Worm (Caenorhabditis elegans) whole organism, L1 larva: ENCODE results near the gene grl-5.

Source experiments
- C04F5.9 ChIP-seq: sonication (generic microtip); optimal IDR thresholded peaks from 2 replicates; lab custom pipeline; 2016; ENCODE audit warnings: missing genetic modification characterization, missing compliant biosample characterization
- F16B12.6 ChIP-seq: fragments of 150-350 bp; optimal IDR thresholded peaks from 2 replicates; lab custom pipeline; 2014; ENCODE audit warnings: missing biosample characterization, missing genetic modification characterization
- ama-1 ChIP-seq: fragments of 150-350 bp; optimal IDR thresholded peaks from 2 replicates; lab custom pipeline; 2014
- ceh-63 ChIP-seq: fragments of 200-800 bp; sonication (Bioruptor generic); optimal IDR thresholded peaks from 2 replicates; lab custom pipeline; 2018; ENCODE audit warnings: mild to moderate bottlenecking, missing genetic modification characterization, missing compliant biosample characterization
- ceh-8 ChIP-seq: fragments of 200-800 bp; sonication (Bioruptor generic); optimal IDR thresholded peaks from 2 replicates; lab custom pipeline; 2018; ENCODE audit warnings: mild to moderate bottlenecking, missing genetic modification characterization, moderate library complexity, missing compliant biosample characterization
- ceh-82 ChIP-seq, 3 experiments: fragments of 150-350 bp in 1 of 3; sonication (generic microtip) in 2 of 3; optimal IDR thresholded peaks; 2 replicates each; lab custom pipeline; 2014 to 2017; ENCODE audit warnings: missing biosample characterization in 3 of 3, missing genetic modification characterization in 3 of 3
- ceh-90 ChIP-seq: sonication (generic microtip); optimal IDR thresholded peaks from 2 replicates; lab custom pipeline; 2016; ENCODE audit warnings: missing genetic modification characterization, missing compliant biosample characterization
- ces-1 ChIP-seq: fragments of 150-350 bp; optimal IDR thresholded peaks from 2 replicates; lab custom pipeline; 2014; ENCODE audit warnings: missing biosample characterization, missing genetic modification reagents, missing genetic modification characterization
- dsc-1 ChIP-seq: sonication (generic microtip); optimal IDR thresholded peaks from 2 replicates; lab custom pipeline; 2016; ENCODE audit warnings: mild to moderate bottlenecking, missing genetic modification characterization, missing compliant biosample characterization
- efl-1 ChIP-seq, 4 experiments: fragments of 150-350 bp; optimal IDR thresholded peaks in 3 of 4; peaks in 1 of 4; 1 replicate in 1 of 4; 2 replicates in 3 of 4; lab custom pipeline; 2014; ENCODE audit warnings: missing biosample characterization in 2 of 4, missing genetic modification characterization in 2 of 4, missing genetic modification reagents in 2 of 4
- egl-13 ChIP-seq: sonication (generic microtip); optimal IDR thresholded peaks from 2 replicates; lab custom pipeline; 2016; ENCODE audit warnings: missing genotype, missing genetic modification reagents, missing genetic modification characterization, missing compliant biosample characterization
- egl-27 ChIP-seq, 2 experiments: fragments of 150-350 bp in 1 of 2; sonication (generic microtip); optimal IDR thresholded peaks; 3 replicates each; lab custom pipeline; 2017 to 2018; ENCODE audit warnings: missing biosample characterization in 2 of 2, missing genetic modification characterization in 2 of 2, missing genetic modification reagents in 2 of 2
- elt-2 ChIP-seq: sonication (generic microtip); optimal IDR thresholded peaks from 2 replicates; lab custom pipeline; 2016; ENCODE audit warnings: missing genetic modification characterization, mild to moderate bottlenecking, inconsistent platforms, missing compliant biosample characterization, missing genetic modification reagents
- elt-3 ChIP-seq, 6 experiments: fragments of 150-350 bp in 1 of 6; sonication (generic microtip); optimal IDR thresholded peaks; 2 replicates each; lab custom pipeline; 2017 to 2018; ENCODE audit warnings: missing biosample characterization in 6 of 6, missing genetic modification characterization in 6 of 6, inconsistent platforms in 1 of 6
- fkh-10 ChIP-seq: sonication (generic microtip); optimal IDR thresholded peaks from 2 replicates; lab custom pipeline; 2017; ENCODE audit warnings: missing biosample characterization, missing genetic modification reagents, missing genetic modification characterization
- fkh-4 ChIP-seq: sonication (generic microtip); optimal IDR thresholded peaks from 2 replicates; lab custom pipeline; 2016; ENCODE audit warnings: missing compliant biosample characterization, missing genetic modification characterization, borderline replicate concordance
- fkh-8 ChIP-seq: sonication (generic microtip); optimal IDR thresholded peaks from 2 replicates; lab custom pipeline; 2016; ENCODE audit warnings: mild to moderate bottlenecking, missing genetic modification characterization, missing compliant biosample characterization
- grh-1 ChIP-seq: fragments of 200-800 bp; sonication (Bioruptor generic); IDR thresholded peaks from 2 replicates; pipeline ENCODE4 v1.3.6; 2022; ENCODE audit warnings: missing genetic modification reagents, missing genetic modification characterization, missing compliant biosample characterization
- hlh-4 ChIP-seq: sonication (generic microtip); optimal IDR thresholded peaks from 2 replicates; lab custom pipeline; 2016; ENCODE audit warnings: mild to moderate bottlenecking, missing genetic modification characterization, missing compliant biosample characterization
- hpl-2 ChIP-seq: fragments of 150-350 bp; optimal IDR thresholded peaks from 2 replicates; lab custom pipeline; 2014; ENCODE audit warnings: missing biosample characterization, missing genetic modification reagents, missing genetic modification characterization
- lin-13 ChIP-seq: fragments of 150-350 bp; optimal IDR thresholded peaks from 2 replicates; lab custom pipeline; 2014; ENCODE audit warnings: missing biosample characterization, missing genetic modification reagents, missing genetic modification characterization
- mdl-1 ChIP-seq, 2 experiments: fragments of 150-350 bp; optimal IDR thresholded peaks; 2 replicates each; lab custom pipeline; 2014 to 2017; ENCODE audit warnings: missing biosample characterization in 2 of 2, missing genetic modification characterization in 2 of 2, inconsistent platforms in 1 of 2
- nhr-11 ChIP-seq: fragments of 150-350 bp; optimal IDR thresholded peaks from 2 replicates; lab custom pipeline; 2014; ENCODE audit warnings: missing biosample characterization, missing genetic modification characterization
- nhr-28 ChIP-seq: fragments of 150-350 bp; optimal IDR thresholded peaks from 2 replicates; lab custom pipeline; 2014; ENCODE audit warnings: missing biosample characterization, missing genetic modification characterization
- nhr-47 ChIP-seq: sonication (generic microtip); optimal IDR thresholded peaks from 2 replicates; lab custom pipeline; 2016; ENCODE audit warnings: mild to moderate bottlenecking, missing genetic modification characterization, moderate library complexity, missing compliant biosample characterization
- nhr-90 ChIP-seq: sonication (generic microtip); optimal IDR thresholded peaks from 2 replicates; lab custom pipeline; 2016; ENCODE audit warnings: mild to moderate bottlenecking, missing genetic modification characterization, missing compliant biosample characterization; ENCODE audit not compliant: poor library complexity
- pag-3 ChIP-seq: sonication (generic microtip); optimal IDR thresholded peaks from 2 replicates; lab custom pipeline; 2017; ENCODE audit warnings: missing genetic modification characterization, mild to moderate bottlenecking, missing compliant biosample characterization, antibody characterized with exemption, borderline replicate concordance; ENCODE audit not compliant: insufficient read depth
- pqm-1 ChIP-seq: sonication (generic microtip); optimal IDR thresholded peaks from 3 replicates; lab custom pipeline; 2017; ENCODE audit warnings: missing biosample characterization, missing genetic modification characterization
- snpc-4 ChIP-seq: fragments of 150-350 bp; optimal IDR thresholded peaks from 2 replicates; lab custom pipeline; 2014; ENCODE audit warnings: missing biosample characterization, missing genetic modification characterization
- sptf-1 ChIP-seq: fragments of 150-350 bp; optimal IDR thresholded peaks from 2 replicates; lab custom pipeline; 2014; ENCODE audit warnings: missing biosample characterization, missing genetic modification characterization
- swsn-7 ChIP-seq: sonication (generic microtip); optimal IDR thresholded peaks from 2 replicates; lab custom pipeline; 2016; ENCODE audit warnings: missing genetic modification characterization, missing compliant biosample characterization
- unc-30 ChIP-seq: sonication (generic microtip); optimal IDR thresholded peaks from 2 replicates; lab custom pipeline; 2017; ENCODE audit warnings: missing biosample characterization, missing genetic modification characterization
- unc-98 ChIP-seq: fragments of 200-800 bp; sonication (Bioruptor generic); IDR thresholded peaks from 2 replicates; pipeline ENCODE4 v1.3.6; 2022; ENCODE audit warnings: missing genetic modification characterization, missing compliant biosample characterization
- vab-15 ChIP-seq: sonication (generic microtip); optimal IDR thresholded peaks from 2 replicates; lab custom pipeline; 2017; ENCODE audit warnings: missing genotype, mild to moderate bottlenecking, missing genetic modification characterization, missing compliant biosample characterization
- xbp-1 ChIP-seq: sonication (generic microtip); optimal IDR thresholded peaks from 2 replicates; lab custom pipeline; 2016; ENCODE audit warnings: missing genetic modification characterization, missing compliant biosample characterization
- ztf-11 ChIP-seq, 2 experiments: sonication (generic microtip); optimal IDR thresholded peaks; 2 replicates each; lab custom pipeline; 2016 to 2017; ENCODE audit warnings: missing genetic modification characterization in 2 of 2, missing biosample characterization in 1 of 2, missing compliant biosample characterization in 1 of 2

The grl-5 gene

DNA sequence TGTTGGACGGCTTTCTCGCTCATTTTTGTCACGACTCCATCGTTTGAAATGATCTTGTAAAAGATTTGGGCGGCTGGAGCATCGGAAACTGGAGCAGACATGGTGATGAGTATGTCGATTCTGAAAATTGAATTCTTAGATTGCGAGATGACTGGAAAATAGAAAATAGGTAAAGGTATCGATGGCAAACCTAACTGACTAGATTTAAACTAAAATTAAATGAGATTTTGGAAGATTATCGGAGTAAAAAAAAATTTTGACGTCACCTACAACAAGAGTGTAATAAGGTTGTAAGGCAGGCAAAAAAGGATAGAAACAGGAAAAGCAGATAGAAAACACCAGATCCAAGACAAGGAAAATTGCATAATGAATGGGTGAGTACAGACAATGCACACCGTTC, 7.0 kb upstream of the grl-5 start, which contains the start of gene skr-14:
skr-14 (minus strand) TSS at position 101 of the 400 bp plus-strand sequence.
- TF ChIP-seq vab-15, result no peak
- TF ChIP-seq egl-27 (tag; optimal IDR thresholded peaks at IDR 0.05; lab: Kevin White, UChicago), result no peak
- no peak for TF ChIP-seq elt-3 (tag; optimal IDR thresholded peaks at IDR 0.05; lab: Kevin White, UChicago)
- TF ChIP-seq hpl-2 (GFP tag; lab: Kevin White, UChicago), result no peak
- no peak for TF ChIP-seq egl-13
- no peak for TF ChIP-seq lin-13 (GFP tag; lab: Kevin White, UChicago)
- TF ChIP-seq ceh-8 (GFP tag; lab: Kevin White, UChicago), result no peak
- TF ChIP-seq pag-3 (tag; lab: Kevin White, UChicago), result no peak
- TF ChIP-seq, all 84 proteins: peak for 0

DNA sequence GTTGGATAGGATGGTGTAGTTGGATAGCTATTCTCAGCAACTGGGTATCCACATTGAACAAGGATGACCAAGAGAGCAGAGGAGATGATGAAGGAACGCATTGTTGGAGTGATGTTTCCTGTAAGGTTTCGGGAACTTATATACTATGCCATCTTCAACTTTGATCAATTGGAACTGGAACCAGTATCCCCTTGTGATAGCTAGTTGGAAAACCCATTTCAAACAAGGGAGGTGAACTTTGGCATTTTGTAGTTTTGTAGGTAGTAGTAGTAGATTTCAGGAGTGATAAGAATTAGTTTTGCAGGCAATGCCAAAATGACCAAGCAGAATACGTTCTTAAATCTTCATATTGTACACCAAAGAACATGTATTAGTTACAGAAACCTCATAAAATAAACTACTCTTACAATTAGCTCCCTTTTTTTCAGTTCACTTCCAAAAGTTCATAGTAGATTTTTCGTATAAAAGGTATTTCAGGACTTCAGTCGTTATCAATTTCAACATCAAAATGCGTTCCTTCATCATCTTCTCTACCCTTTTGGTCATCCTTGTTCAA, 5.4 kb upstream of the grl-5 start, which contains the start of the genes Y47D7A.7 and Y47D7A.2:
Y47D7A.7 (minus strand) TSS at position 101 of the 556 bp plus-strand sequence.
Y47D7A.2 (plus strand) TSS at position 506 of the 556 bp plus-strand sequence.
- TF ChIP-seq snpc-4, result no peak
- no peak for TF ChIP-seq ama-1

DNA sequence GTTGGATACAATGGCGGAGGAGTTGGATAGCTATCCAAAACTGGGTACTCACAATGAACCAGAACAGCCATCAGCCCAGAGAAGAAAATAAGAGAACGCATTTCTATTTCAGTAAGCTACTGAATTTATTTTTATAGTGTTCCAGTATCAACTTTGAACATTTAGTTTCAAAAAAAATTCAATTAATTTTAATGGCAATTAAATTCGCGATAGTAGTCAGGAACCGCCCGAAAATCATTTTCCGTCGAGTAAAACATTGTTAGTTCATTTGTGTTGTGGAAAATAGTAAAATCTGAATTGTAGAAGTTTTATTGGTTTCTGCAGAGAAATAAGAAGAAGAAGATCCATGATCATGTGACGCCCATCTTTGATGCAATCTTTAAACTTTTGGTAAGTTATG, 3.7 kb upstream of the grl-5 start, which contains the start of gene Y47D7A.6:
Y47D7A.6 (minus strand) TSS at position 101 of the 400 bp plus-strand sequence.
- TF ChIP-seq fkh-10 (GFP tag; lab: Kevin White, UChicago) (no peak), fkh-8 (tag; lab: Kevin White, UChicago) (no peak), xbp-1 (tag; lab: Kevin White, UChicago) (no peak), nhr-47 (tag; lab: Kevin White, UChicago) (no peak), elt-3 (tag; optimal IDR thresholded peaks at IDR 0.05; lab: Kevin White, UChicago) (no peak), efl-1 (optimal IDR thresholded peaks at IDR 0.05; lab: Kevin White, UChicago) (no peak), efl-1 (GFP tag; optimal IDR thresholded peaks at IDR 0.05 in 1 of 2; lab: Kevin White, UChicago) (no peak), nhr-90 (tag; lab: Kevin White, UChicago) (no peak), fkh-4 (tag; lab: Kevin White, UChicago) (no peak), elt-2 (tag; lab: Kevin White, UChicago) (no peak)

DNA sequence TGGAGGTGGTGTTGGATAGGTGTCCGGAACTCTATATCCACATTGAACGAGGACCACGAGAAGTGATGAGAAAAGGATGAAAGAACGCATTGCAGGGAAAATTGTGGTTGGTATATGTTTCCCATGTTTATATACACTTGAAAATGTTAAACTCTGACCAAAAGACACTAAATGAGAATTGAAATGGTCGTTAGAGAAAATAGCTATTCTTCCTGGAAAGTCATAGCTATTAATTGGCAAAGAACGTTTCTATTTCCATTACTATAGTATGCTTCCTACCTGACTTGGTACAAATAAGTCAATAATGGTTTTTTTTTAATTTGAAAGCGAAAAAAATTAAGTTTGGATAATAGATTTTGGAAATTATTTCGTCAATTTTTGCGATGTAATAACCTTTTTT, 2.2 kb upstream of the grl-5 start, which contains the start of gene Y47D7A.18:
Y47D7A.18 (minus strand) TSS at position 101 of the 400 bp plus-strand sequence.
- TF ChIP-seq ces-1 (no peak), fkh-4 (tag; lab: Kevin White, UChicago) (no peak)

DNA sequence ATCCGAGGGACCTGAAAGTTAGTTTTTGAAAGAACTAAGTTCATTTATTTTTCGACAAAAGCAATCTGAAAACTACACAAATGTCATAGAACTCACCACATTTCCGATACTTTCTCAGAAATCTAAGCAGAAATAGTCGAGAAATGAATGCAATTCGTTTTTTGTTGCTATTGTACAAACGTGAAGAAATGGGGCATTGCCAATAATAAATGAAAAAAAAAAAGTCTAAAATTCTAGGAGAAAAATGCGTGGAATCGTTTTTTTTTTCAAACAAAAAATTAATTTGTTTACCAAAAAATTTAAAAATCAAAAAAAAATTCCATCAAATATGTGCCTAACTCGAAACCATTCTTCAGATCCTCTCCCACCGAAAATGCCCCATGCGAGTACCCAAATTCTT, 2.7 kb downstream of the grl-5 start, which contains the start of gene Y47D7A.17:
Y47D7A.17 (minus strand) TSS at position 101 of the 400 bp plus-strand sequence.
- TF ChIP-seq F16B12.6 (tag; lab: Kevin White, UChicago) (no peak), ceh-82 (tag; optimal IDR thresholded peaks at IDR 0.05; lab: Kevin White, UChicago) (no peak), fkh-8 (tag; lab: Kevin White, UChicago) (no peak), ztf-11 (tag; optimal IDR thresholded peaks at IDR 0.05; lab: Kevin White, UChicago) (no peak), mdl-1 (tag; optimal IDR thresholded peaks at IDR 0.05; lab: Kevin White, UChicago) (no peak), unc-98 (GFP tag; lab: Robert Waterston, UW) (no peak), ceh-63 (GFP tag; lab: Kevin White, UChicago) (no peak), nhr-28 (no peak)

DNA sequence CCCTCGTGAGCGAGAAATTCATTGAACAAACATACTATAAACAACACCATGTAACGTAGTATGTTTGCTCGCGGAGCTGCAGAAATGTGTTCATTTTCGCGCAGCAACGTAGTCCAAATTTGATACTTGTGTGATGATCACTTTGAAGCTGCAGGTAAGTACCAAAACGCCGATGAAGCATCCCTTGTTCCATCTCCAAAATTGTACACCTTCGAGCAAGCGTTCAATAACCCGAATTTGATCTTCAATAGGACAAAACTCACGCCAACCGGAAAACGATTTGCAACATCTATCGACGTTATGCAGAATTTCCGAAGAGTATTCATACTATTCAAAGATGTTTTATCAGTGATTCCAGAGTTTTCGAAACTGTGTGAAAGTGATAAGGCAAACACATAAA, 3.8 kb downstream of the grl-5 start, which contains the start of gene Y47D7A.3:
Y47D7A.3 (plus strand) TSS at position 301 of the 400 bp plus-strand sequence.
- no peak for TF ChIP-seq ceh-90 (tag; lab: Kevin White, UChicago)
- TF ChIP-seq nhr-90 (tag; lab: Kevin White, UChicago), result no peak
- TF ChIP-seq unc-30 (tag; lab: Kevin White, UChicago), result no peak
- no peak for TF ChIP-seq swsn-7
- no peak for TF ChIP-seq fkh-8 (tag; lab: Kevin White, UChicago)
- no peak for TF ChIP-seq nhr-28
- TF ChIP-seq sptf-1, result no peak
- TF ChIP-seq C04F5.9 (tag; lab: Kevin White, UChicago), result no peak
- TF ChIP-seq pqm-1 (tag; lab: Kevin White, UChicago), result no peak
- no peak for TF ChIP-seq dsc-1 (tag; lab: Kevin White, UChicago)
- no peak for TF ChIP-seq hpl-2 (GFP tag; lab: Kevin White, UChicago)
- TF ChIP-seq hlh-4 (tag; lab: Kevin White, UChicago), result no peak
- no peak for TF ChIP-seq fkh-4 (tag; lab: Kevin White, UChicago)
- TF ChIP-seq unc-98 (GFP tag; lab: Robert Waterston, UW), result no peak
- no peak for TF ChIP-seq grh-1 (GFP tag; lab: Robert Waterston, UW)
- no peak for TF ChIP-seq elt-3 (tag; optimal IDR thresholded peaks at IDR 0.05; lab: Kevin White, UChicago)
- TF ChIP-seq nhr-11 (tag; lab: Kevin White, UChicago), result no peak
